Worm (Caenorhabditis elegans): Measurements from ENCODE around the gene rpa-1.

Gene rpa-1

DNA sequence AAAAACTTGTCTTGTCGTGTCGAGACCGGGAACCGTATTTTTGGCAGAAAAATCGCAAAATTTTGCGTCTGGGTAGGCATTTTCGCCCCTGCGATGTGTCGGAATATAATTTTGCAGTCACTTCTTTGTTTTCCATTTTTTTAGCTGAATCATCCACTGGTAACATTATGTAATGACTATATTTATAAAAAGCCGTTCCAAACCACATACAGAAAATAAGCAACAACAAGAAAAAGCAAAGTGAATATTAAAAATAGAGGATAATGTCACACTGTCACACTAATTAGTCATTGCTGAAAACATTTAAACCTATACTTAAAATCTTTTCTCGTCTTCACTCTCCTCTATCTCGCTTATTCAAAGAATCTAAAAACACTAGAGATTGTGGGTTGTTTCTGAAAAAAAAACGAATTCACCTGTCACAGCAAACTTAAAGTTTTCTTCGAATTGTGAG lies 44.9 kb downstream of the rpa-1 start, which contains the start of gene sre-1:
Gene sre-1, plus strand, starts transcription at position 404 of the 454 bp plus-strand sequence.
- TF ChIP-seq nhr-232 (tag; optimal IDR thresholded peaks at IDR 0.05) (no peak), ceh-14 (tag; optimal IDR thresholded peaks at IDR 0.05) (no peak), ceh-48 (tag; optimal IDR thresholded peaks at IDR 0.05) (no peak), hlh-30 (tag; optimal IDR thresholded peaks at IDR 0.05; ENCODE audit: insufficient read depth) (no peak), pha-2 (tag; optimal IDR thresholded peaks at IDR 0.05) (no peak), lim-6 (tag; optimal IDR thresholded peaks at IDR 0.05) (no peak), ets-4 (tag; optimal IDR thresholded peaks at IDR 0.05) (no peak)

DNA sequence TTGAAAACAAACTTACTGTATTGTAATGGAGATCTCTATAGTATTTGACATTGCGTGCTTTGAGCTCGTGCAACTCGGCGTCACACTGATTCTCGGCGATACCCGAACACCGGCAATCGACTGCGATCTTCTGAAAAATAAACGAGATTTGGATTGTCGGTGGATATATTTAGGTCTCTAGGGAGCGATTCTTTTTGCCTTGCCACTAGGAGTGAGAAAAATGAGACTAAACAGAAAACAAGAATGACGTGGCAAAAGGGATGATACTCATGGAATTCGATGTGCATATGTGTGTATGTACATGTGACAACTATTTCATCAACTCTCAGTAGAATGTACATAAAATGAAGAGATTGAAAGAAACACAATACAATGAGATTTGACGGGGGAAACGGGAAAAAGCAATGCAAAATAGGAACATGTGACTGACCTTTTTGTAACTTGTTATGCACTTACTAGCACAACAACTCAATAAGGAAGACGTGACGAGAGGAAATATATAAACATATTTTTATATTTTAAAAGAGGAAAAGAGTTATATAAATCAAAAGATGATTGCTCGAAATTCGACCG lies 50.3 kb downstream of the rpa-1 start:
- TF ChIP-seq sox-2 (GFP tag; IDR thresholded peaks at IDR 0.05) (no peak), ceh-6 (GFP tag; optimal IDR thresholded peaks at IDR 0.05) (no peak), unc-42 (tag; optimal IDR thresholded peaks at IDR 0.05) (peak; percentile 81), hlh-6 (tag; optimal IDR thresholded peaks at IDR 0.05) (no peak)

DNA sequence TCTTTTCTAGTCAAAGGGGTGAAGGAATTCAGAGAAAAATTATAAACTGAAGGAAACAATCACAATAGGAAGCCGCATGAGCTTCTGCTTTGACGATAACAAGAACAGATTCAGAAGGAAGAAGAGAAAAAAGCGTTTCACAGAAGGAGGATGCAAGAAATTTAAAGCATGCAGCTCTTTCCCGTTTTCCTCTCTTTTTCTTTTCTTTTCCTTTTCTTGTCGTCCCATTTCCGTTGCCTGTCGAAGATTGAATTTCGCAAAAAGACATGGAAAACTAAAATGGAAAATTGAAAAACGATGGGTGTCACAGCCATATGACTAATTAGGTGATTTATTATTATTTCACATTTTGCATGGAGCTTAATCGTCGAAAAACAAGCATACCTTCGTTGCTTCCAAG lies 51.7 kb downstream of the rpa-1 start:
- TF ChIP-seq K09A11.1 (tag; optimal IDR thresholded peaks at IDR 0.05; ENCODE audit: insufficient read depth) (no peak), npax-4 (tag; optimal IDR thresholded peaks at IDR 0.05) (no peak), pag-3 (tag; optimal IDR thresholded peaks at IDR 0.05; ENCODE audit: borderline replicate concordance) (no peak), hlh-6 (tag; optimal IDR thresholded peaks at IDR 0.05) (no peak), unc-42 (tag; optimal IDR thresholded peaks at IDR 0.05) (peak; percentile 81), nhr-232 (tag; optimal IDR thresholded peaks at IDR 0.05) (no peak), hlh-8 (tag; optimal IDR thresholded peaks at IDR 0.05) (no peak)

All from whole organism, late embryonic.